Worm (Caenorhabditis elegans) whole organism, L1 larva: ENCODE results near the gene F10A3.17.

Experiments used
- C16A3.4 ChIP-seq: fragments of 150-350 bp; optimal IDR thresholded peaks from 2 replicates; lab custom pipeline; 2014; ENCODE audit warnings: missing biosample characterization, missing genetic modification characterization
- Y116A8C.19 ChIP-seq: sonication (generic microtip); optimal IDR thresholded peaks from 2 replicates; lab custom pipeline; 2016; ENCODE audit warnings: missing compliant biosample characterization, missing genetic modification characterization, borderline replicate concordance
- blmp-1 ChIP-seq: fragments of 150-350 bp; optimal IDR thresholded peaks from 2 replicates; lab custom pipeline; 2014; ENCODE audit warnings: missing biosample characterization, missing genetic modification characterization
- ceh-63 ChIP-seq: fragments of 200-800 bp; sonication (Bioruptor generic); optimal IDR thresholded peaks from 2 replicates; lab custom pipeline; 2018; ENCODE audit warnings: mild to moderate bottlenecking, missing genetic modification characterization, missing compliant biosample characterization
- ceh-88 ChIP-seq: fragments of 200-800 bp; sonication (Bioruptor generic); IDR thresholded peaks from 2 replicates; pipeline ENCODE4 v1.3.6; 2022; ENCODE audit warnings: missing genetic modification characterization, missing compliant biosample characterization
- ces-1 ChIP-seq: fragments of 150-350 bp; optimal IDR thresholded peaks from 2 replicates; lab custom pipeline; 2014; ENCODE audit warnings: missing biosample characterization, missing genetic modification reagents, missing genetic modification characterization
- dpl-1 ChIP-seq, 3 experiments: fragments of 150-350 bp in 2 of 3; sonication (generic microtip) in 1 of 3; optimal IDR thresholded peaks; 2 replicates each; lab custom pipeline; 2014 to 2017; ENCODE audit warnings: missing biosample characterization in 3 of 3, missing genetic modification characterization in 3 of 3, missing genetic modification reagents in 3 of 3
- dsc-1 ChIP-seq: sonication (generic microtip); optimal IDR thresholded peaks from 2 replicates; lab custom pipeline; 2016; ENCODE audit warnings: mild to moderate bottlenecking, missing genetic modification characterization, missing compliant biosample characterization
- elt-3 ChIP-seq, 6 experiments: fragments of 150-350 bp in 1 of 6; sonication (generic microtip); optimal IDR thresholded peaks; 2 replicates each; lab custom pipeline; 2017 to 2018; ENCODE audit warnings: missing biosample characterization in 6 of 6, missing genetic modification characterization in 6 of 6, inconsistent platforms in 1 of 6
- fkh-10 ChIP-seq: sonication (generic microtip); optimal IDR thresholded peaks from 2 replicates; lab custom pipeline; 2017; ENCODE audit warnings: missing biosample characterization, missing genetic modification reagents, missing genetic modification characterization
- fkh-8 ChIP-seq: sonication (generic microtip); optimal IDR thresholded peaks from 2 replicates; lab custom pipeline; 2016; ENCODE audit warnings: mild to moderate bottlenecking, missing genetic modification characterization, missing compliant biosample characterization
- fos-1 ChIP-seq: fragments of 150-350 bp; optimal IDR thresholded peaks from 2 replicates; lab custom pipeline; 2014; ENCODE audit warnings: missing biosample characterization, missing genetic modification characterization
- hlh-4 ChIP-seq: sonication (generic microtip); optimal IDR thresholded peaks from 2 replicates; lab custom pipeline; 2016; ENCODE audit warnings: mild to moderate bottlenecking, missing genetic modification characterization, missing compliant biosample characterization
- isw-1 ChIP-seq: fragments of 200-800 bp; sonication (Bioruptor generic); IDR thresholded peaks from 2 replicates; pipeline ENCODE4 v1.3.6; 2022; ENCODE audit warnings: missing genetic modification characterization, missing compliant biosample characterization
- lin-13 ChIP-seq: fragments of 150-350 bp; optimal IDR thresholded peaks from 2 replicates; lab custom pipeline; 2014; ENCODE audit warnings: missing biosample characterization, missing genetic modification reagents, missing genetic modification characterization
- lin-14 ChIP-seq: fragments of 200-800 bp; sonication (Bioruptor generic); optimal IDR thresholded peaks from 2 replicates; lab custom pipeline; 2018; ENCODE audit warnings: mild to moderate bottlenecking, missing genetic modification characterization, moderate library complexity, missing compliant biosample characterization
- lin-35 ChIP-seq, 2 experiments: fragments of 150-350 bp; optimal IDR thresholded peaks; 2 replicates each; lab custom pipeline; 2014; ENCODE audit warnings: missing biosample characterization in 2 of 2, missing genetic modification characterization in 2 of 2, missing genetic modification reagents in 2 of 2
- lir-3 ChIP-seq: sonication (generic microtip); optimal IDR thresholded peaks from 2 replicates; lab custom pipeline; 2016; ENCODE audit warnings: mild to moderate bottlenecking, missing genetic modification characterization, moderate library complexity, missing compliant biosample characterization; ENCODE audit not compliant: poor library complexity
- mab-9 ChIP-seq: fragments of 200-800 bp; sonication (Bioruptor generic); IDR thresholded peaks from 2 replicates; pipeline ENCODE4 v1.3.6; 2022; ENCODE audit warnings: missing genetic modification reagents, missing genetic modification characterization, missing compliant biosample characterization
- mef-2 ChIP-seq: fragments of 150-350 bp; optimal IDR thresholded peaks from 2 replicates; lab custom pipeline; 2014; ENCODE audit warnings: missing biosample characterization, missing genetic modification characterization
- nhr-20 ChIP-seq: sonication (generic microtip); optimal IDR thresholded peaks from 2 replicates; lab custom pipeline; 2016; ENCODE audit warnings: mild to moderate bottlenecking, missing genetic modification characterization, missing compliant biosample characterization
- nhr-47 ChIP-seq: sonication (generic microtip); optimal IDR thresholded peaks from 2 replicates; lab custom pipeline; 2016; ENCODE audit warnings: mild to moderate bottlenecking, missing genetic modification characterization, moderate library complexity, missing compliant biosample characterization
- nhr-71 ChIP-seq: sonication (generic microtip); optimal IDR thresholded peaks from 2 replicates; lab custom pipeline; 2016; ENCODE audit warnings: mild to moderate bottlenecking, missing genetic modification characterization, moderate library complexity, missing compliant biosample characterization
- nhr-76 ChIP-seq: sonication (generic microtip); optimal IDR thresholded peaks from 2 replicates; lab custom pipeline; 2017; ENCODE audit warnings: missing biosample characterization, missing genetic modification characterization
- nhr-84 ChIP-seq: sonication (generic microtip); optimal IDR thresholded peaks from 2 replicates; lab custom pipeline; 2017; ENCODE audit warnings: missing biosample characterization, missing genetic modification characterization
- pqm-1 ChIP-seq: sonication (generic microtip); optimal IDR thresholded peaks from 3 replicates; lab custom pipeline; 2017; ENCODE audit warnings: missing biosample characterization, missing genetic modification characterization
- snu-23 ChIP-seq: sonication (generic microtip); optimal IDR thresholded peaks from 2 replicates; lab custom pipeline; 2016; ENCODE audit warnings: missing genetic modification characterization, missing compliant biosample characterization
- sox-4 ChIP-seq: sonication (generic microtip); optimal IDR thresholded peaks from 2 replicates; lab custom pipeline; 2016; ENCODE audit warnings: missing genetic modification characterization, missing compliant biosample characterization
- sptf-1 ChIP-seq: fragments of 150-350 bp; optimal IDR thresholded peaks from 2 replicates; lab custom pipeline; 2014; ENCODE audit warnings: missing biosample characterization, missing genetic modification characterization
- swsn-7 ChIP-seq: sonication (generic microtip); optimal IDR thresholded peaks from 2 replicates; lab custom pipeline; 2016; ENCODE audit warnings: missing genetic modification characterization, missing compliant biosample characterization
- unc-130 ChIP-seq: fragments of 150-350 bp; optimal IDR thresholded peaks from 2 replicates; lab custom pipeline; 2017; ENCODE audit warnings: missing biosample characterization, missing genetic modification characterization, inconsistent platforms
- unc-62 ChIP-seq: fragments of 150-350 bp; optimal IDR thresholded peaks from 2 replicates; lab custom pipeline; 2014; ENCODE audit warnings: missing biosample characterization, missing genetic modification reagents, missing genetic modification characterization
- vab-15 ChIP-seq: sonication (generic microtip); optimal IDR thresholded peaks from 2 replicates; lab custom pipeline; 2017; ENCODE audit warnings: missing genotype, mild to moderate bottlenecking, missing genetic modification characterization, missing compliant biosample characterization
- xbp-1 ChIP-seq: sonication (generic microtip); optimal IDR thresholded peaks from 2 replicates; lab custom pipeline; 2016; ENCODE audit warnings: missing genetic modification characterization, missing compliant biosample characterization
- ztf-11 ChIP-seq, 2 experiments: sonication (generic microtip); optimal IDR thresholded peaks; 2 replicates each; lab custom pipeline; 2016 to 2017; ENCODE audit warnings: missing genetic modification characterization in 2 of 2, missing biosample characterization in 1 of 2, missing compliant biosample characterization in 1 of 2
- ztf-4 ChIP-seq: fragments of 150-350 bp; optimal IDR thresholded peaks from 2 replicates; lab custom pipeline; 2014; ENCODE audit warnings: missing biosample characterization, missing genetic modification characterization

F10A3.17 gene

ce11 chrV:16198016-16198415, 38.5 kb upstream of the F10A3.17 start, which contains the start of gene F11A5.5:
Gene F11A5.5, plus strand, starts transcription at chrV:16198316.
- no peak for TF ChIP-seq unc-62 (GFP tag; lab: Kevin White, UChicago)

- TF ChIP-seq nhr-71 (tag; lab: Kevin White, UChicago) = no peak
Measured at ce11 chrV:16195379-16195778, 35.9 kb upstream of the F10A3.17 start, which contains the start of gene rabr-3. Gene rabr-3, plus strand, starts transcription at chrV:16195679.

ce11 chrV:16194639-16195038, 35.1 kb upstream of the F10A3.17 start, which contains the start of gene rabr-4:
Gene rabr-4, plus strand, starts transcription at chrV:16194939.
- TF ChIP-seq blmp-1 (tag; lab: Kevin White, UChicago) = peak; percentile 46
- TF ChIP-seq mef-2 = no peak
- peak in 1 of 6 experiments; percentile 20 for TF ChIP-seq elt-3 (tag; optimal IDR thresholded peaks at IDR 0.05; lab: Kevin White, UChicago)

- TF ChIP-seq dpl-1 (GFP tag; optimal IDR thresholded peaks at IDR 0.05; lab: Kevin White, UChicago) = no peak
- TF ChIP-seq nhr-76 = no peak
- no peak for TF ChIP-seq fkh-8 (tag; lab: Kevin White, UChicago)
- no peak for TF ChIP-seq lin-35 (GFP tag; optimal IDR thresholded peaks at IDR 0.05; lab: Kevin White, UChicago)
- no peak for TF ChIP-seq hlh-4 (tag; lab: Kevin White, UChicago)
- no peak for TF ChIP-seq ztf-4 (tag; lab: Kevin White, UChicago)
- TF ChIP-seq xbp-1 (tag; lab: Kevin White, UChicago) = no peak
- TF ChIP-seq snu-23 (GFP tag; lab: Kevin White, UChicago) = no peak
Measured at ce11 chrV:16192114-16192513, 32.6 kb upstream of the F10A3.17 start, which contains the start of gene srh-279. Gene srh-279, plus strand, starts transcription at chrV:16192414.

ce11 chrV:16190485-16190884, 31.0 kb upstream of the F10A3.17 start, which contains the start of gene srh-281:
Gene srh-281, plus strand, starts transcription at chrV:16190785.
- no peak for TF ChIP-seq ceh-88 (GFP tag; lab: Robert Waterston, UW)
- no peak for TF ChIP-seq fkh-10 (GFP tag; lab: Kevin White, UChicago)
- TF ChIP-seq lir-3 = no peak
- no peak for TF ChIP-seq Y116A8C.19 (tag; lab: Kevin White, UChicago)
- no peak for TF ChIP-seq swsn-7 (tag; lab: Kevin White, UChicago)
- TF ChIP-seq nhr-84 (tag; lab: Kevin White, UChicago) = no peak
- no peak for TF ChIP-seq vab-15
- TF ChIP-seq lin-13 (GFP tag; lab: Kevin White, UChicago) = no peak
- TF ChIP-seq lin-14 (GFP tag; lab: Kevin White, UChicago) = no peak

ce11 chrV:16183357-16183756, 23.9 kb upstream of the F10A3.17 start, which contains the start of gene srz-14:
Gene srz-14, plus strand, starts transcription at chrV:16183657.
- TF ChIP-seq C16A3.4 = no peak
- TF ChIP-seq lin-13 (GFP tag; lab: Kevin White, UChicago) = no peak
- no peak for TF ChIP-seq nhr-20
- no peak for TF ChIP-seq dsc-1 (tag; lab: Kevin White, UChicago)
- no peak for TF ChIP-seq lin-35 (GFP tag; optimal IDR thresholded peaks at IDR 0.05; lab: Kevin White, UChicago)
- TF ChIP-seq fos-1 = no peak
- no peak for TF ChIP-seq sptf-1 (tag; lab: Kevin White, UChicago)
- TF ChIP-seq ces-1 (GFP tag; lab: Kevin White, UChicago) = no peak
- no peak for TF ChIP-seq sox-4 (tag; lab: Kevin White, UChicago)
- TF ChIP-seq ztf-4 (tag; lab: Kevin White, UChicago) = no peak
- TF ChIP-seq lin-14 (GFP tag; lab: Kevin White, UChicago) = no peak
- no peak for TF ChIP-seq xbp-1 (tag; lab: Kevin White, UChicago)
- no peak for TF ChIP-seq ceh-63 (GFP tag; lab: Kevin White, UChicago)
- TF ChIP-seq ztf-11 (tag; optimal IDR thresholded peaks at IDR 0.05; lab: Kevin White, UChicago) = no peak
- no peak for TF ChIP-seq mab-9 (GFP tag; lab: Robert Waterston, UW)
- TF ChIP-seq unc-130 (tag; lab: Kevin White, UChicago) = no peak
- no peak for TF ChIP-seq pqm-1 (tag; lab: Kevin White, UChicago)
- TF ChIP-seq nhr-47 (tag; lab: Kevin White, UChicago) = no peak
- TF ChIP-seq isw-1 = no peak
- TF ChIP-seq, all 84 proteins: peak for 0
